Fruit fly (Drosophila melanogaster) whole organism, embryonic: Measurements from ENCODE around the gene CG6168.

ENCODE experiments used
- Bteb2 ChIP-seq: fragments of 200-800 bp; sonication (Bioruptor generic); optimal IDR thresholded peaks from 2 replicates; lab custom pipeline; 2016; ENCODE audit warnings: missing biosample characterization, missing genetic modification characterization
- CG10267 ChIP-seq: fragments of 200-800 bp; sonication (Bioruptor generic); optimal IDR thresholded peaks from 2 replicates; lab custom pipeline; 2018; ENCODE audit warnings: missing biosample characterization, mild to moderate bottlenecking, missing genetic modification characterization, moderate library complexity
- CG11456 ChIP-seq: fragments of 200-800 bp; sonication (Bioruptor generic); IDR thresholded peaks from 3 replicates; pipeline ENCODE4 v1.3.6; 2022; ENCODE audit warnings: missing biosample characterization, missing genetic modification characterization
- CG1233 ChIP-seq: fragments of 200-800 bp; sonication (Bioruptor generic); optimal IDR thresholded peaks from 4 replicates; lab custom pipeline; 2018; ENCODE audit warnings: missing biosample characterization, mild to moderate bottlenecking, missing genetic modification characterization
- CG13287 ChIP-seq: fragments of 200-800 bp; sonication (Bioruptor generic); IDR thresholded peaks from 2 replicates; pipeline ENCODE4 v1.3.6; 2022; ENCODE audit warnings: missing biosample characterization, missing genetic modification characterization; ENCODE audit not compliant: partially characterized antibody
- CG14667 ChIP-seq: fragments of 200-800 bp; sonication (Bioruptor generic); IDR thresholded peaks from 2 replicates; pipeline ENCODE4 v1.3.6; 2022; ENCODE audit warnings: missing biosample characterization, missing genetic modification characterization
- CG14710 ChIP-seq: fragments of 200-800 bp; sonication (Bioruptor generic); optimal IDR thresholded peaks from 3 replicates; lab custom pipeline; 2019; ENCODE audit warnings: missing biosample characterization, mild to moderate bottlenecking, missing genetic modification characterization, moderate library complexity
- CG16779 ChIP-seq: fragments of 200-800 bp; sonication (Bioruptor generic); IDR thresholded peaks from 2 replicates; pipeline ENCODE4 v1.3.6; 2022; ENCODE audit warnings: missing biosample characterization, missing genetic modification characterization
- CG16813 ChIP-seq: fragments of 200-800 bp; sonication (Bioruptor generic); IDR thresholded peaks from 3 replicates; pipeline ENCODE4 v1.3.6; 2022; ENCODE audit warnings: missing biosample characterization, missing genetic modification characterization; ENCODE audit not compliant: partially characterized antibody
- CG16815 ChIP-seq: fragments of 200-800 bp; sonication (Bioruptor generic); optimal IDR thresholded peaks from 3 replicates; lab custom pipeline; 2017; ENCODE audit warnings: missing biosample characterization, mild to moderate bottlenecking, missing genetic modification characterization
- CG17186 ChIP-seq: fragments of 200-800 bp; sonication (Bioruptor generic); optimal IDR thresholded peaks from 3 replicates; lab custom pipeline; 2017; ENCODE audit warnings: missing biosample characterization, missing genetic modification reagents, missing genetic modification characterization
- CG17612 ChIP-seq: fragments of 200-800 bp; sonication (Bioruptor generic); IDR thresholded peaks from 2 replicates; pipeline ENCODE4 v1.3.6; 2022; ENCODE audit warnings: missing biosample characterization, missing genetic modification characterization
- CG18262 ChIP-seq: fragments of 200-800 bp; optimal IDR thresholded peaks from 3 replicates; lab custom pipeline; 2019; ENCODE audit warnings: missing biosample characterization, mild to moderate bottlenecking, missing genetic modification characterization, moderate library complexity
- CG30020 ChIP-seq: fragments of 200-800 bp; optimal IDR thresholded peaks from 2 replicates; lab custom pipeline; 2019; ENCODE audit warnings: missing biosample characterization, mild to moderate bottlenecking, missing genetic modification characterization, moderate library complexity
- CG31224 ChIP-seq: fragments of 200-800 bp; sonication (Bioruptor generic); IDR thresholded peaks from 2 replicates; pipeline ENCODE4 v1.3.6; 2022; ENCODE audit warnings: missing biosample characterization, missing genetic modification characterization
- CG3281 ChIP-seq: fragments of 200-800 bp; sonication (Bioruptor generic); optimal IDR thresholded peaks from 3 replicates; lab custom pipeline; 2017; ENCODE audit warnings: missing biosample characterization, mild to moderate bottlenecking, missing genetic modification characterization
- CG34422 ChIP-seq: fragments of 200-800 bp; sonication (Bioruptor generic); IDR thresholded peaks from 3 replicates; pipeline ENCODE4 v1.3.6; 2022; ENCODE audit warnings: missing biosample characterization, missing genetic modification characterization
- CG3838 ChIP-seq: fragments of 200-800 bp; sonication (Bioruptor generic); optimal IDR thresholded peaks from 3 replicates; lab custom pipeline; 2016; ENCODE audit warnings: missing biosample characterization, missing genetic modification characterization
- CG6689 ChIP-seq: fragments of 200-800 bp; sonication (Bioruptor generic); IDR thresholded peaks from 2 replicates; pipeline ENCODE4 v1.3.6; 2022; ENCODE audit warnings: missing biosample characterization, missing genetic modification characterization
- CG7357 ChIP-seq: fragments of 200-800 bp; sonication (Bioruptor generic); IDR thresholded peaks from 3 replicates; pipeline ENCODE4 v1.3.6; 2022; ENCODE audit warnings: missing biosample characterization, missing genetic modification characterization
- CG8388 ChIP-seq: fragments of 200-800 bp; sonication (Bioruptor generic); optimal IDR thresholded peaks from 2 replicates; lab custom pipeline; 2019; ENCODE audit warnings: missing biosample characterization, mild to moderate bottlenecking, missing genetic modification characterization, moderate library complexity
- CG8478 ChIP-seq: fragments of >200 bp; optimal IDR thresholded peaks from 2 replicates; lab custom pipeline; 2018
- CG9215 ChIP-seq: fragments of 200-800 bp; sonication (Bioruptor generic); IDR thresholded peaks from 2 replicates; pipeline ENCODE4 v1.3.6; 2022; ENCODE audit warnings: missing biosample characterization, missing genetic modification characterization
- CG9876 ChIP-seq: fragments of 200-800 bp; sonication (Bioruptor generic); optimal IDR thresholded peaks from 2 replicates; lab custom pipeline; 2016; ENCODE audit warnings: missing biosample characterization, missing genetic modification characterization
- Chrac-16 ChIP-seq: fragments of 200-800 bp; sonication (Bioruptor generic); optimal IDR thresholded peaks from 3 replicates; lab custom pipeline; 2016; ENCODE audit warnings: missing biosample characterization, missing genetic modification characterization
- Elba2 ChIP-seq: fragments of 200-800 bp; sonication (Bioruptor generic); optimal IDR thresholded peaks from 3 replicates; lab custom pipeline; 2016; ENCODE audit warnings: missing biosample characterization, missing genetic modification characterization
- GATAe ChIP-seq: fragments of 200-800 bp; sonication (Bioruptor generic); conservative IDR thresholded peaks from 2 replicates; pipeline ENCODE4 v1.3.6; 2022; ENCODE audit warnings: missing biosample characterization, missing genetic modification characterization
- Gsc ChIP-seq: fragments of 200-800 bp; sonication (Bioruptor generic); IDR thresholded peaks from 2 replicates; pipeline ENCODE4 v1.3.6; 2022; ENCODE audit warnings: missing biosample characterization, missing genetic modification characterization
- HHEX ChIP-seq: fragments of 200-800 bp; sonication (Bioruptor generic); optimal IDR thresholded peaks from 3 replicates; lab custom pipeline; 2017; ENCODE audit warnings: missing biosample characterization, mild to moderate bottlenecking, missing genetic modification characterization, missing genetic modification reagents
- HmgD ChIP-seq: fragments of 200-800 bp; sonication (Bioruptor generic); optimal IDR thresholded peaks from 3 replicates; lab custom pipeline; 2016; ENCODE audit warnings: missing biosample characterization, missing genetic modification characterization
- Hmr ChIP-seq: fragments of 200-800 bp; sonication (Bioruptor generic); optimal IDR thresholded peaks from 3 replicates; lab custom pipeline; 2017; ENCODE audit warnings: mild to moderate bottlenecking, missing biosample characterization, missing genetic modification reagents, missing genetic modification characterization
- Oaz ChIP-seq: fragments of 200-800 bp; sonication (Bioruptor generic); IDR thresholded peaks from 2 replicates; pipeline ENCODE4 v1.3.6; 2022; ENCODE audit warnings: missing biosample characterization, missing genetic modification characterization
- Poxn ChIP-seq: fragments of 200-800 bp; sonication (Bioruptor generic); IDR thresholded peaks from 2 replicates; pipeline ENCODE4 v1.3.6; 2022; ENCODE audit warnings: missing biosample characterization, missing genetic modification characterization
- Ssrp ChIP-seq: fragments of 200-800 bp; sonication (Bioruptor generic); optimal IDR thresholded peaks from 2 replicates; lab custom pipeline; 2018; ENCODE audit warnings: missing biosample characterization, mild to moderate bottlenecking, missing genetic modification characterization, moderate library complexity
- Taf1 ChIP-seq: fragments of 200-800 bp; sonication (Bioruptor generic); IDR thresholded peaks from 2 replicates; pipeline ENCODE4 v1.3.6; 2022; ENCODE audit warnings: missing biosample characterization, missing genetic modification characterization
- br ChIP-seq: fragments of >200 bp; optimal IDR thresholded peaks from 2 replicates; lab custom pipeline; 2017
- bsh ChIP-seq, 2 experiments: fragments of 200-800 bp; sonication (Bioruptor generic); optimal IDR thresholded peaks; 2 replicates each; lab custom pipeline; 2017 to 2018; ENCODE audit warnings: mild to moderate bottlenecking in 2 of 2, missing biosample characterization in 2 of 2, missing genetic modification characterization in 2 of 2, moderate library complexity in 1 of 2
- chn ChIP-seq: fragments of 200-800 bp; sonication (Bioruptor generic); optimal IDR thresholded peaks from 2 replicates; lab custom pipeline; 2016; ENCODE audit warnings: missing biosample characterization, missing genetic modification characterization
- en ChIP-seq: fragments of 200-800 bp; sonication (Bioruptor generic); optimal IDR thresholded peaks from 2 replicates; lab custom pipeline; 2016; ENCODE audit warnings: missing biosample characterization, missing genetic modification characterization
- hkb ChIP-seq, 2 experiments: fragments of 200-800 bp in 1 of 2; fragments of >200 bp in 1 of 2; sonication (Bioruptor generic) in 1 of 2; IDR thresholded peaks in 1 of 2; optimal IDR thresholded peaks in 1 of 2; 2 replicates each; pipeline versions ENCODE4 v1.3.6 to Lab custom; 2017 to 2022; ENCODE audit warnings: missing biosample characterization in 1 of 2, missing genetic modification characterization in 1 of 2
- ind ChIP-seq: fragments of 200-800 bp; sonication (Bioruptor generic); optimal IDR thresholded peaks from 3 replicates; lab custom pipeline; 2016; ENCODE audit warnings: missing biosample characterization, missing genetic modification characterization
- pnt ChIP-seq: fragments of 200-800 bp; sonication (Bioruptor generic); optimal IDR thresholded peaks from 3 replicates; lab custom pipeline; 2016; ENCODE audit warnings: missing biosample characterization, missing genetic modification characterization
- pros ChIP-seq: fragments of 200-800 bp; sonication (Bioruptor generic); optimal IDR thresholded peaks from 3 replicates; lab custom pipeline; 2019; ENCODE audit warnings: missing biosample characterization, mild to moderate bottlenecking, missing genetic modification characterization, moderate library complexity
- schlank ChIP-seq: fragments of 200-800 bp; sonication (Bioruptor generic); optimal IDR thresholded peaks from 2 replicates; lab custom pipeline; 2018; ENCODE audit warnings: missing biosample characterization, mild to moderate bottlenecking, missing genetic modification characterization
- scrt ChIP-seq: fragments of 200-800 bp; sonication (Bioruptor generic); optimal IDR thresholded peaks from 2 replicates; lab custom pipeline; 2018; ENCODE audit warnings: missing biosample characterization, mild to moderate bottlenecking, missing genetic modification characterization, moderate library complexity
- so ChIP-seq: fragments of 200-800 bp; sonication (Bioruptor generic); IDR thresholded peaks from 3 replicates; pipeline ENCODE4 v1.3.6; 2022; ENCODE audit warnings: missing biosample characterization, missing genetic modification characterization
- sr ChIP-seq: fragments of 200-800 bp; sonication (Bioruptor generic); IDR thresholded peaks from 3 replicates; pipeline ENCODE4 v1.3.6; 2022; ENCODE audit warnings: missing biosample characterization, missing genetic modification characterization
- tap ChIP-seq: fragments of 200-800 bp; optimal IDR thresholded peaks from 3 replicates; lab custom pipeline; 2019; ENCODE audit warnings: missing biosample characterization, mild to moderate bottlenecking, missing genetic modification characterization, moderate library complexity
- tx ChIP-seq: fragments of 200-800 bp; sonication (Bioruptor generic); optimal IDR thresholded peaks from 2 replicates; lab custom pipeline; 2016; ENCODE audit warnings: missing biosample characterization, missing genetic modification characterization

Gene CG6168

DNA sequence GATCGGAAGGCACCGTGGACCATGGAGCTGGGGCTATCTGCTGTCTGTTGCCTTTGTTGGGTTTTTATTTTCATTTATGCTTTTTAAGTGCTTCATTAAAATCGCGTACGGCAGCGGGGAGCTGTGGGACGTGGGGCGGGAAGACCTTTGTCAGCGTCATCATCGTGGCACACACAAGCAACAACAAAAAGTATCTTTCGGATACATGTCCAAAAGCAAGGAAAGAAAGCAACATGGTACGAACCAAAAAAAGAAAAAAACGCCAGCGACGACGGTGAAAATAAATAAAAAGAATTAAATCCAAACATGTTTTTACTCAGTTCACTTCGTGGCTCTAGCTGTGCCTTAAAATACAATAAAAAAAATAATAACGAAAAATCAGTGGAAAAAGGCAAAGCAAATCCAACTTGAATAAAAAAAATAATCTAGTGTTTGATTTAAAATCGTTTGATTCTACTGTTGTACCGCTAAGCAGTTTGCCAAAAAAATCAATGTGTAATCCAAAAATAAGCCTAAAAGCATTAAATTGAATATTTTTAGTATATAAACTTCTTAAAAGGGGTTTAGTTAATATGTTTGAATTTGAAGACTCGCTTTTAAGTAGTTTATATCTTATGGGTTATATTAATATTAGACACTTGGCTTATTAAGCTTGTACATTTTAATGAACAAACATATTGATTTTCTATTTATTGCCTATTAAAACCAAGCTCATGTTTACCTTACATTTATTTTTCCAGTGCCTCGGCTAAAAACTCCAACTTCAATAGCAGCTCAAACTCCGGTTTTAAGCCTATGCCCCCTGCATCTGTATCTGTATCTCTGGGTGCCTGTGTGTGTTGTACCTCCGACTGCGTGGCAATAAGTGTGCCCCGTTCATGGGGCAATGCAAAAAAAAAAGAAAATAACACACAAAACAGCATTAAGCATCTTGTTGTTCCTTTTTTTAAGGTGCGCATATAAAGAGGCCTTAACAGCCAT lies 47.1 kb upstream of the CG6168 start (continued):
- no peak for TF ChIP-seq tx (GFP tag; lab: Kevin White, UChicago)
- TF ChIP-seq CG14710, result peak; percentile 25
- TF ChIP-seq Poxn (GFP tag; lab: Robert Waterston, UW), result no peak
- no peak for TF ChIP-seq CG1233 (GFP tag; lab: Kevin White, UChicago)
- TF ChIP-seq Oaz (GFP tag; lab: Robert Waterston, UW), result no peak
- no peak for TF ChIP-seq CG3281
- TF ChIP-seq sr, result no peak
- no peak for TF ChIP-seq schlank
- no peak for TF ChIP-seq tap (tag; lab: Kevin White, UChicago)
- TF ChIP-seq CG11456 (GFP tag; lab: Robert Waterston, UW), result no peak
- no peak for TF ChIP-seq Elba2 (GFP tag; lab: Kevin White, UChicago)
- no peak for TF ChIP-seq Bteb2
- TF ChIP-seq Chrac-16, result no peak
- no peak for TF ChIP-seq CG34422
- TF ChIP-seq Hmr (GFP tag; lab: Kevin White, UChicago), result no peak
- TF ChIP-seq pros (GFP tag; lab: Kevin White, UChicago), result no peak
- no peak for TF ChIP-seq CG16779 (GFP tag; lab: Robert Waterston, UW)
- TF ChIP-seq bsh (GFP tag; optimal IDR thresholded peaks at IDR 0.05; lab: Kevin White, UChicago), result peak; percentile 43 to 94
- TF ChIP-seq CG17186 (GFP tag; lab: Kevin White, UChicago), result no peak
- no peak for TF ChIP-seq CG9876 (GFP tag; lab: Kevin White, UChicago)
- TF ChIP-seq CG3838 (GFP tag; lab: Kevin White, UChicago), result no peak
- TF ChIP-seq chn, result no peak
- TF ChIP-seq CG10267 (tag; lab: Kevin White, UChicago), result peak; percentile 6
- 0 out of 2 replicates have a peak, but pooled peaks have one; percentile 14 for TF ChIP-seq CG31224
- no peak for TF ChIP-seq CG17612
- no peak for TF ChIP-seq CG16815
- no peak for TF ChIP-seq HHEX (GFP tag; lab: Kevin White, UChicago)
- TF ChIP-seq CG13287 (GFP tag; lab: Robert Waterston, UW), result no peak
- no peak for TF ChIP-seq CG30020 (tag; lab: Kevin White, UChicago)
- TF ChIP-seq scrt (GFP tag; lab: Kevin White, UChicago), result no peak
- TF ChIP-seq HmgD (GFP tag; lab: Kevin White, UChicago), result no peak
- TF ChIP-seq Ssrp (tag; lab: Kevin White, UChicago), result no peak
- TF ChIP-seq CG14667, result no peak
- TF ChIP-seq pnt (GFP tag; lab: Kevin White, UChicago), result no peak
- no peak for TF ChIP-seq hkb (optimal IDR thresholded peaks at IDR 0.05; lab: Kevin White, UChicago)
- TF ChIP-seq hkb (GFP tag; IDR thresholded peaks at IDR 0.05; lab: Robert Waterston, UW), result peak; percentile 7; the same call in 1 of the 2 replicates
- TF ChIP-seq ind (GFP tag; lab: Kevin White, UChicago), result no peak
- TF ChIP-seq Taf1 (GFP tag; lab: Robert Waterston, UW), result no peak
- TF ChIP-seq CG8388 (GFP tag; lab: Kevin White, UChicago), result peak; percentile 18
- 0 out of 3 replicates have a peak, but pooled peaks have one; percentile 28 for TF ChIP-seq CG7357 (GFP tag; lab: Robert Waterston, UW)
- TF ChIP-seq br (lab: Kevin White, UChicago), result no peak
- 0 out of 2 replicates have a peak, but pooled peaks have one; percentile 31 for TF ChIP-seq CG6689 (GFP tag; lab: Robert Waterston, UW)
- no peak for TF ChIP-seq CG16813
- peak; percentile 65 for TF ChIP-seq CG18262 (tag; lab: Kevin White, UChicago)
- TF ChIP-seq Gsc (GFP tag; lab: Robert Waterston, UW), result no peak
- no peak for TF ChIP-seq GATAe (GFP tag; lab: Robert Waterston, UW)
- no peak for TF ChIP-seq CG8478 (lab: Kevin White, UChicago)
- no peak for TF ChIP-seq en
- no peak for TF ChIP-seq CG9215
- TF ChIP-seq so (GFP tag; lab: Robert Waterston, UW), result no peak
